Fruit fly (Drosophila melanogaster) whole organism, embryonic: Measurements from ENCODE around the gene unc79.

Experiments
- Awh ChIP-seq: fragments of 200-800 bp; sonication (Bioruptor generic); IDR thresholded peaks from 2 replicates; pipeline ENCODE4, ENCODE4 v1.3.6; 2022; ENCODE audit warnings: missing biosample characterization, missing genetic modification characterization
- CG10267 ChIP-seq: fragments of 200-800 bp; sonication (Bioruptor generic); optimal IDR thresholded peaks from 2 replicates; lab custom pipeline; 2018; ENCODE audit warnings: missing biosample characterization, mild to moderate bottlenecking, missing genetic modification characterization, moderate library complexity
- CG10979 ChIP-seq: fragments of 200-800 bp; sonication (Bioruptor generic); optimal IDR thresholded peaks from 2 replicates; lab custom pipeline; 2018; ENCODE audit warnings: missing biosample characterization, mild to moderate bottlenecking, missing genetic modification characterization, moderate library complexity
- CG11504 ChIP-seq: fragments of 200-800 bp; sonication (Bioruptor generic); optimal IDR thresholded peaks from 3 replicates; lab custom pipeline; 2019; ENCODE audit warnings: missing biosample characterization, mild to moderate bottlenecking, missing genetic modification characterization, moderate library complexity
- CG13424 ChIP-seq: fragments of 200-800 bp; sonication (Bioruptor generic); optimal IDR thresholded peaks from 2 replicates; lab custom pipeline; 2019; ENCODE audit warnings: missing biosample characterization, mild to moderate bottlenecking, missing genetic modification characterization, moderate library complexity
- CG13894 ChIP-seq: fragments of 200-800 bp; sonication (Bioruptor generic); optimal IDR thresholded peaks from 3 replicates; lab custom pipeline; 2018; ENCODE audit warnings: missing biosample characterization, mild to moderate bottlenecking, missing genetic modification characterization, moderate library complexity
- CG14710 ChIP-seq: fragments of 200-800 bp; sonication (Bioruptor generic); optimal IDR thresholded peaks from 3 replicates; lab custom pipeline; 2019; ENCODE audit warnings: missing biosample characterization, mild to moderate bottlenecking, missing genetic modification characterization, moderate library complexity
- CG17385 ChIP-seq: fragments of 200-800 bp; sonication (Bioruptor generic); optimal IDR thresholded peaks from 3 replicates; lab custom pipeline; 2018; ENCODE audit warnings: missing biosample characterization, mild to moderate bottlenecking, missing genetic modification characterization
- CG17829 ChIP-seq: fragments of 200-800 bp; optimal IDR thresholded peaks from 2 replicates; lab custom pipeline; 2019; ENCODE audit warnings: missing biosample characterization, mild to moderate bottlenecking, missing genetic modification characterization, moderate library complexity
- CG18476 ChIP-seq: fragments of 200-800 bp; sonication (Bioruptor generic); optimal IDR thresholded peaks from 2 replicates; lab custom pipeline; 2016; ENCODE audit warnings: missing biosample characterization, mild to moderate bottlenecking, missing genetic modification characterization
- CG30403 ChIP-seq: fragments of 200-800 bp; sonication (Bioruptor generic); optimal IDR thresholded peaks from 3 replicates; lab custom pipeline; 2016; ENCODE audit warnings: missing biosample characterization, missing genetic modification characterization
- CG32767 ChIP-seq: fragments of 200-800 bp; sonication (Bioruptor generic); IDR thresholded peaks from 2 replicates; pipeline ENCODE4 v1.3.6; 2022; ENCODE audit warnings: missing biosample characterization, missing genetic modification characterization
- CG33557 ChIP-seq: fragments of 200-800 bp; sonication (Bioruptor generic); optimal IDR thresholded peaks from 2 replicates; lab custom pipeline; 2019; ENCODE audit warnings: missing biosample characterization, mild to moderate bottlenecking, missing genetic modification characterization, moderate library complexity
- CG3407 ChIP-seq: fragments of 200-800 bp; sonication (Bioruptor generic); optimal IDR thresholded peaks from 2 replicates; lab custom pipeline; 2018; ENCODE audit warnings: missing biosample characterization, mild to moderate bottlenecking, missing genetic modification characterization
- CG3726 ChIP-seq: fragments of 200-800 bp; sonication (Bioruptor generic); IDR thresholded peaks from 3 replicates; pipeline ENCODE4, ENCODE4 v1.3.6; 2022; ENCODE audit warnings: missing biosample characterization, missing genetic modification characterization
- CG4424 ChIP-seq: fragments of 200-800 bp; sonication (Bioruptor generic); optimal IDR thresholded peaks from 3 replicates; lab custom pipeline; 2016; ENCODE audit warnings: missing biosample characterization, missing genetic modification characterization
- CG6254 ChIP-seq: fragments of 200-800 bp; sonication (Bioruptor generic); optimal IDR thresholded peaks from 3 replicates; lab custom pipeline; 2017; ENCODE audit warnings: mild to moderate bottlenecking, missing biosample characterization, missing genetic modification reagents, missing genetic modification characterization
- CG8281 ChIP-seq: fragments of 200-800 bp; sonication (Bioruptor generic); optimal IDR thresholded peaks from 2 replicates; lab custom pipeline; 2018; ENCODE audit warnings: missing biosample characterization, mild to moderate bottlenecking, missing genetic modification characterization, moderate library complexity
- CG8924 ChIP-seq: fragments of 200-800 bp; optimal IDR thresholded peaks from 3 replicates; lab custom pipeline; 2019; ENCODE audit warnings: missing biosample characterization, mild to moderate bottlenecking, missing genetic modification characterization, moderate library complexity
- HmgD ChIP-seq: fragments of 200-800 bp; sonication (Bioruptor generic); optimal IDR thresholded peaks from 3 replicates; lab custom pipeline; 2016; ENCODE audit warnings: missing biosample characterization, missing genetic modification characterization
- MBD-R2 ChIP-seq: fragments of 200-800 bp; sonication (Bioruptor generic); IDR thresholded peaks from 2 replicates; pipeline ENCODE4 v1.3.6; 2022; ENCODE audit warnings: missing biosample characterization, missing genetic modification characterization
- Max ChIP-seq: fragments of 200-800 bp; sonication (Bioruptor generic); optimal IDR thresholded peaks from 2 replicates; lab custom pipeline; 2016; ENCODE audit warnings: missing biosample characterization, mild to moderate bottlenecking, missing genetic modification characterization
- Meics ChIP-seq: fragments of 200-800 bp; sonication (Bioruptor generic); optimal IDR thresholded peaks from 2 replicates; lab custom pipeline; 2017; ENCODE audit warnings: missing biosample characterization, mild to moderate bottlenecking, missing genetic modification characterization
- Oli ChIP-seq: fragments of 200-800 bp; sonication (Bioruptor generic); optimal IDR thresholded peaks from 2 replicates; lab custom pipeline; 2018; ENCODE audit warnings: missing biosample characterization, mild to moderate bottlenecking, missing genetic modification characterization, moderate library complexity
- Poxn ChIP-seq: fragments of 200-800 bp; sonication (Bioruptor generic); IDR thresholded peaks from 2 replicates; pipeline ENCODE4 v1.3.6; 2022; ENCODE audit warnings: missing biosample characterization, missing genetic modification characterization
- Sox102F ChIP-seq: fragments of 200-800 bp; sonication (Bioruptor generic); optimal IDR thresholded peaks from 2 replicates; lab custom pipeline; 2018; ENCODE audit warnings: missing biosample characterization, mild to moderate bottlenecking, missing genetic modification characterization, moderate library complexity
- Stat92E ChIP-seq, 3 experiments: fragments of >200 bp in 2 of 3; fragments of 200-800 bp in 1 of 3; sonication (Bioruptor generic) in 1 of 3; optimal IDR thresholded peaks; 2 replicates each; lab custom pipeline; 2017 to 2019; ENCODE audit warnings: missing biosample characterization in 3 of 3, missing genetic modification characterization in 3 of 3, mild to moderate bottlenecking in 1 of 3, moderate library complexity in 1 of 3
- Xrp1 ChIP-seq: fragments of 200-800 bp; sonication (Bioruptor generic); IDR thresholded peaks from 2 replicates; pipeline ENCODE4 v1.3.6; 2022; ENCODE audit warnings: missing biosample characterization, missing genetic modification characterization
- ash1 ChIP-seq: fragments of 200-800 bp; sonication (Bioruptor generic); optimal IDR thresholded peaks from 2 replicates; lab custom pipeline; 2018; ENCODE audit warnings: missing biosample characterization, mild to moderate bottlenecking, missing genetic modification characterization
- az2 ChIP-seq: fragments of 200-800 bp; sonication (Bioruptor generic); optimal IDR thresholded peaks from 3 replicates; lab custom pipeline; 2016; ENCODE audit warnings: missing biosample characterization, missing genetic modification characterization
- chinmo ChIP-seq: fragments of 200-800 bp; sonication (Bioruptor generic); IDR thresholded peaks from 4 replicates; pipeline ENCODE4 v1.3.6; 2022; ENCODE audit warnings: missing biosample characterization, missing genetic modification characterization; ENCODE audit not compliant: partially characterized antibody
- crol ChIP-seq: fragments of 200-800 bp; sonication (Bioruptor generic); IDR thresholded peaks from 2 replicates; pipeline ENCODE4 v1.3.6; 2022; ENCODE audit warnings: missing biosample characterization, missing genetic modification characterization
- crp ChIP-seq, 2 experiments: fragments of 200-800 bp; sonication (Bioruptor generic); optimal IDR thresholded peaks; 2 replicates in 1 of 2; 3 replicates in 1 of 2; lab custom pipeline; 2017; ENCODE audit warnings: missing biosample characterization in 2 of 2, missing genetic modification characterization in 2 of 2, mild to moderate bottlenecking in 1 of 2, moderate library complexity in 1 of 2
- dati ChIP-seq: fragments of 200-800 bp; sonication (Bioruptor generic); IDR thresholded peaks from 2 replicates; pipeline ENCODE4 v1.3.6; 2022; ENCODE audit warnings: missing biosample characterization, missing genetic modification characterization
- dmrt11E ChIP-seq: fragments of 200-800 bp; sonication (Bioruptor generic); optimal IDR thresholded peaks from 3 replicates; lab custom pipeline; 2018; ENCODE audit warnings: missing biosample characterization, mild to moderate bottlenecking, missing genetic modification characterization, moderate library complexity
- dmrt99B ChIP-seq: fragments of 200-800 bp; sonication (Bioruptor generic); optimal IDR thresholded peaks from 2 replicates; lab custom pipeline; 2018; ENCODE audit warnings: missing biosample characterization, mild to moderate bottlenecking, missing genetic modification characterization, moderate library complexity
- fd64A ChIP-seq: fragments of 200-800 bp; sonication (Bioruptor generic); optimal IDR thresholded peaks from 3 replicates; lab custom pipeline; 2018; ENCODE audit warnings: missing biosample characterization, mild to moderate bottlenecking, missing genetic modification characterization
- gsb-n ChIP-seq: fragments of 200-800 bp; sonication (Bioruptor generic); optimal IDR thresholded peaks from 3 replicates; lab custom pipeline; 2018; ENCODE audit warnings: missing biosample characterization, mild to moderate bottlenecking, missing genetic modification characterization
- hb ChIP-seq: fragments of 200-800 bp; sonication (Bioruptor generic); IDR thresholded peaks from 3 replicates; pipeline ENCODE4 v1.3.6; 2022; ENCODE audit warnings: missing biosample characterization, missing genetic modification characterization; ENCODE audit not compliant: partially characterized antibody
- lola ChIP-seq, 3 experiments: fragments of >200 bp in 2 of 3; fragments of 200-800 bp in 1 of 3; sonication (Bioruptor generic) in 1 of 3; optimal IDR thresholded peaks; 2 replicates each; lab custom pipeline; 2017 to 2019; ENCODE audit warnings: missing biosample characterization in 3 of 3, missing genetic modification characterization in 3 of 3, mild to moderate bottlenecking in 1 of 3, moderate library complexity in 1 of 3
- nmo ChIP-seq: fragments of 200-800 bp; sonication (Bioruptor generic); optimal IDR thresholded peaks from 2 replicates; lab custom pipeline; 2018; ENCODE audit warnings: missing biosample characterization, mild to moderate bottlenecking, missing genetic modification characterization, moderate library complexity
- rib ChIP-seq: fragments of 200-800 bp; sonication (Bioruptor generic); IDR thresholded peaks from 2 replicates; pipeline ENCODE4 v1.3.6; 2022; ENCODE audit warnings: missing biosample characterization, missing genetic modification characterization
- row ChIP-seq: fragments of 200-800 bp; sonication (Bioruptor generic); IDR thresholded peaks from 3 replicates; pipeline ENCODE4 v1.3.6; 2022; ENCODE audit warnings: missing biosample characterization, missing genetic modification characterization
- sc ChIP-seq, 3 experiments: fragments of >200 bp in 2 of 3; fragments of 200-800 bp in 1 of 3; sonication (Bioruptor generic) in 1 of 3; optimal IDR thresholded peaks; 2 replicates in 2 of 3; 3 replicates in 1 of 3; lab custom pipeline; 2017; ENCODE audit warnings: mild to moderate bottlenecking in 1 of 3, missing biosample characterization in 1 of 3, missing genetic modification characterization in 1 of 3, missing genetic modification reagents in 1 of 3
- sens ChIP-seq: fragments of 200-800 bp; sonication (Bioruptor generic); peaks from one replicate; lab custom pipeline; 2016; ENCODE audit warnings: missing biosample characterization, missing genetic modification characterization
- seq ChIP-seq: fragments of 200-800 bp; sonication (Bioruptor generic); IDR thresholded peaks from 2 replicates; pipeline ENCODE4 v1.3.6; 2022; ENCODE audit warnings: missing biosample characterization, missing genetic modification characterization
- unpg ChIP-seq: fragments of 200-800 bp; sonication (Bioruptor generic); optimal IDR thresholded peaks from 3 replicates; lab custom pipeline; 2018; ENCODE audit warnings: missing biosample characterization, mild to moderate bottlenecking, missing genetic modification characterization, moderate library complexity

The unc79 gene

DNA sequence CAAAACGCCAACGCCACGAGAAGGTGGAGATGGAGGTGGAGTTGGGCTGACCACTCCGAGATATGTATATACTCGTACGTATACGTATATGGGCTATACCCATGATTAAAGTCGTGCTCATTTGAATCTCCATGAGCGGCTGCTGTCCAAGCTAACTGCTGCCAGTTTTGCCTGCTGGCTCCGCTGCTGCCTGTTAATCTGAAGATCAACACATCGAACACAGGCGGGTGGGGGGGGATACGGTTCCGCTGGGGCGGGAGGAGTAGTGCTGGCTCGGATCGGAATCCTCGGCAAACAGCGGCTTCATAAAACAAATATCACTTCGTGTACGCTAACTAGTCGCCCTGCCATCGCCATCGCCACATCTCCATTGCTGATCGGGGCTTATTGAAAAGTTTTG lies 30.2 kb upstream of the unc79 start:
- peak; percentile 51 for TF ChIP-seq CG13894 (tag; lab: Kevin White, UChicago)
- no peak for TF ChIP-seq Poxn (GFP tag; lab: Robert Waterston, UW)
- TF ChIP-seq CG14710 (tag; lab: Kevin White, UChicago): no peak
- TF ChIP-seq ash1 (GFP tag; lab: Kevin White, UChicago): no peak
- 0 out of 4 replicates have a peak, but pooled peaks have one; percentile 10 for TF ChIP-seq chinmo (GFP tag; lab: Robert Waterston, UW)
- peak; percentile 42 for TF ChIP-seq crol (GFP tag; lab: Robert Waterston, UW)

DNA sequence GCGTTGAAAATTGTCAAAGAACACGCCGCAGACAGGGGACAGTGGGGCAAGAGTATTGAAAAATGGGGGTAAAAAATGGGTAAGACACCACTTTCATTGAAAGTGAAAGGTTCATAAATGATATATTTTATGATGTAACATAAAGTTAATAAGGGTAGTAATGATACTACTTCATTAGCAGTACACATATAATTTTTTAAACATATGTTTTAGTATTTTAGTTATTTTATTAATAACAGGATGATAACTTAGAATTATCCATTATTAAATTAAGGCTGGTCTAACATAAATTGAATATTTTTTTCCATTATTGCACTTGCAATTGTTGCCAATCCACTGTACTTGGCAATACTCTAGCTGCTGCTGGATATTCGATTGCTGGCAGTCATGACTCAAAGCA lies 28.1 kb upstream of the unc79 start:
- no peak for TF ChIP-seq HmgD
- TF ChIP-seq CG33557: peak; percentile 42
- TF ChIP-seq CG8924: peak; percentile 2
- TF ChIP-seq lola (GFP tag; optimal IDR thresholded peaks at IDR 0.05; lab: Kevin White, UChicago): peak in 1 of 3 experiments; percentile 72
- peak; percentile 25 for TF ChIP-seq CG13424 (tag; lab: Kevin White, UChicago)
- TF ChIP-seq CG3726 (GFP tag; lab: Robert Waterston, UW): 0 out of 3 replicates have a peak, but pooled peaks have one; percentile 33
- no peak for TF ChIP-seq Max (GFP tag; lab: Kevin White, UChicago)
- peak; percentile 60 for TF ChIP-seq Xrp1 (GFP tag; lab: Robert Waterston, UW)
- no peak for TF ChIP-seq Stat92E (GFP tag; optimal IDR thresholded peaks at IDR 0.05; lab: Kevin White, UChicago)
- peak; percentile 65 for TF ChIP-seq nmo (GFP tag; lab: Kevin White, UChicago)
- peak; percentile 19 for TF ChIP-seq az2 (GFP tag; lab: Kevin White, UChicago)
- peak; percentile 25 for TF ChIP-seq CG17829 (tag; lab: Kevin White, UChicago)
- TF ChIP-seq MBD-R2 (GFP tag; lab: Robert Waterston, UW): no peak
- TF ChIP-seq Oli: peak; percentile 49
- no peak for TF ChIP-seq sc (optimal IDR thresholded peaks at IDR 0.05; lab: Kevin White, UChicago)
- peak; percentile 15 for TF ChIP-seq sc (GFP tag; optimal IDR thresholded peaks at IDR 0.05; lab: Kevin White, UChicago)
- TF ChIP-seq row: no peak
- no peak for TF ChIP-seq fd64A (GFP tag; lab: Kevin White, UChicago)
- TF ChIP-seq CG8281 (tag; lab: Kevin White, UChicago): no peak
- no peak for TF ChIP-seq Meics
- TF ChIP-seq dmrt99B (tag; lab: Kevin White, UChicago): peak; percentile 23
- no peak for TF ChIP-seq hb (GFP tag; lab: Robert Waterston, UW)
- TF ChIP-seq sens: peak; percentile 77
- TF ChIP-seq Awh (GFP tag; lab: Robert Waterston, UW): no peak
- peak; percentile 32 for TF ChIP-seq gsb-n (tag; lab: Kevin White, UChicago)
- peak; percentile 29 for TF ChIP-seq CG4424 (GFP tag; lab: Kevin White, UChicago)
- TF ChIP-seq rib (GFP tag; lab: Robert Waterston, UW): no peak
- TF ChIP-seq CG30403 (GFP tag; lab: Kevin White, UChicago): peak; percentile 19
- peak; percentile 40 for TF ChIP-seq Sox102F (GFP tag; lab: Kevin White, UChicago)
- no peak for TF ChIP-seq CG18476
- 0 out of 2 replicates have a peak, but pooled peaks have one; percentile 16 for TF ChIP-seq CG32767 (GFP tag; lab: Robert Waterston, UW)
- TF ChIP-seq crp (GFP tag; optimal IDR thresholded peaks at IDR 0.05; lab: Kevin White, UChicago): no peak
- peak; percentile 32 for TF ChIP-seq CG10267 (tag; lab: Kevin White, UChicago)
- TF ChIP-seq unpg (GFP tag; lab: Kevin White, UChicago): peak; percentile 11
- peak; percentile 59 for TF ChIP-seq CG10979
- no peak for TF ChIP-seq dati
- TF ChIP-seq CG17385 (GFP tag; lab: Kevin White, UChicago): peak; percentile 24
- peak; percentile 7 for TF ChIP-seq CG3407 (GFP tag; lab: Kevin White, UChicago)
- TF ChIP-seq dmrt11E (tag; lab: Kevin White, UChicago): peak; percentile 68
- peak; percentile 40 for TF ChIP-seq CG11504 (tag; lab: Kevin White, UChicago)
- no peak for TF ChIP-seq seq (GFP tag; lab: Robert Waterston, UW)
- peak; percentile 8 for TF ChIP-seq CG6254 (GFP tag; lab: Kevin White, UChicago)
